Fruit fly (Drosophila melanogaster) whole organism, embryonic: ENCODE data around the gene NELF-B.

Experiments
- Asciz ChIP-seq: fragments of 200-800 bp; sonication (Bioruptor generic); optimal IDR thresholded peaks from 2 replicates; lab custom pipeline; 2017; ENCODE audit warnings: missing biosample characterization, mild to moderate bottlenecking, missing genetic modification characterization, missing genetic modification reagents
- B-H1 ChIP-seq: fragments of 200-800 bp; sonication (Bioruptor generic); IDR thresholded peaks from 3 replicates; pipeline ENCODE4 v1.3.6; 2022; ENCODE audit warnings: missing biosample characterization, missing genetic modification characterization
- CG10543 ChIP-seq: fragments of 200-800 bp; sonication (Bioruptor generic); optimal IDR thresholded peaks from 3 replicates; lab custom pipeline; 2017; ENCODE audit warnings: missing biosample characterization, mild to moderate bottlenecking, missing genetic modification characterization, moderate library complexity
- CG12236 ChIP-seq: fragments of 200-800 bp; sonication (Bioruptor generic); optimal IDR thresholded peaks from 2 replicates; lab custom pipeline; 2016; ENCODE audit warnings: missing biosample characterization, missing genetic modification characterization
- CG13123 ChIP-seq: fragments of 200-800 bp; sonication (Bioruptor generic); optimal IDR thresholded peaks from 2 replicates; lab custom pipeline; 2016; ENCODE audit warnings: missing biosample characterization, missing genetic modification characterization
- CG13424 ChIP-seq: fragments of 200-800 bp; sonication (Bioruptor generic); optimal IDR thresholded peaks from 2 replicates; lab custom pipeline; 2019; ENCODE audit warnings: missing biosample characterization, mild to moderate bottlenecking, missing genetic modification characterization, moderate library complexity
- CG17829 ChIP-seq: fragments of 200-800 bp; optimal IDR thresholded peaks from 2 replicates; lab custom pipeline; 2019; ENCODE audit warnings: missing biosample characterization, mild to moderate bottlenecking, missing genetic modification characterization, moderate library complexity
- CG18599 ChIP-seq: fragments of 200-800 bp; sonication (Bioruptor generic); optimal IDR thresholded peaks from 3 replicates; lab custom pipeline; 2017; ENCODE audit warnings: missing biosample characterization, missing genetic modification characterization, mild to moderate bottlenecking, moderate library complexity, missing genetic modification reagents
- CG18619 ChIP-seq: fragments of 200-800 bp; sonication (Bioruptor generic); optimal IDR thresholded peaks from 3 replicates; lab custom pipeline; 2017; ENCODE audit warnings: missing biosample characterization, mild to moderate bottlenecking, missing genetic modification characterization
- CG18764 ChIP-seq: fragments of 200-800 bp; sonication (Bioruptor generic); optimal IDR thresholded peaks from 3 replicates; lab custom pipeline; 2016; ENCODE audit warnings: missing biosample characterization, missing genetic modification characterization
- CG2712 ChIP-seq: fragments of 200-800 bp; optimal IDR thresholded peaks from 3 replicates; lab custom pipeline; 2019; ENCODE audit warnings: missing biosample characterization, mild to moderate bottlenecking, missing genetic modification characterization, moderate library complexity
- CG30020 ChIP-seq: fragments of 200-800 bp; optimal IDR thresholded peaks from 2 replicates; lab custom pipeline; 2019; ENCODE audit warnings: missing biosample characterization, mild to moderate bottlenecking, missing genetic modification characterization, moderate library complexity
- CG31388 ChIP-seq: fragments of 200-800 bp; sonication (Bioruptor generic); optimal IDR thresholded peaks from 2 replicates; lab custom pipeline; 2016; ENCODE audit warnings: missing biosample characterization, missing genetic modification characterization
- CG34376 ChIP-seq: fragments of 200-800 bp; sonication (Bioruptor generic); optimal IDR thresholded peaks from 2 replicates; lab custom pipeline; 2018; ENCODE audit warnings: missing biosample characterization, mild to moderate bottlenecking, missing genetic modification characterization
- CG4360 ChIP-seq: fragments of 200-800 bp; sonication (Bioruptor generic); IDR thresholded peaks from 2 replicates; pipeline ENCODE4 v1.3.6; 2022; ENCODE audit warnings: missing biosample characterization, missing genetic modification characterization
- CG9727 ChIP-seq: fragments of 200-800 bp; sonication (Bioruptor generic); optimal IDR thresholded peaks from 3 replicates; lab custom pipeline; 2017; ENCODE audit warnings: missing biosample characterization, mild to moderate bottlenecking, missing genetic modification characterization
- D19B ChIP-seq: fragments of 200-800 bp; sonication (Bioruptor generic); optimal IDR thresholded peaks from 2 replicates; lab custom pipeline; 2017; ENCODE audit warnings: missing biosample characterization, mild to moderate bottlenecking, missing genetic modification characterization
- Dll ChIP-seq: fragments of 200-800 bp; sonication (Bioruptor generic); IDR thresholded peaks from 4 replicates; pipeline ENCODE4 v1.3.6; 2022; ENCODE audit warnings: missing biosample characterization, missing genetic modification characterization; ENCODE audit not compliant: partially characterized antibody
- Dp ChIP-seq: fragments of 200-800 bp; sonication (Bioruptor generic); optimal IDR thresholded peaks from 2 replicates; lab custom pipeline; 2018; ENCODE audit warnings: missing biosample characterization, mild to moderate bottlenecking, missing genetic modification characterization, moderate library complexity
- E2f2 ChIP-seq: fragments of 200-800 bp; sonication (Bioruptor generic); IDR thresholded peaks from 2 replicates; pipeline ENCODE4 v1.3.6; 2022; ENCODE audit warnings: missing biosample characterization, missing genetic modification characterization
- HLH54F ChIP-seq: fragments of 200-800 bp; sonication (Bioruptor generic); optimal IDR thresholded peaks from 3 replicates; lab custom pipeline; 2016; ENCODE audit warnings: missing biosample characterization, missing genetic modification characterization
- Mes4 ChIP-seq: fragments of 200-800 bp; sonication (Bioruptor generic); optimal IDR thresholded peaks from 2 replicates; lab custom pipeline; 2016; ENCODE audit warnings: missing biosample characterization, missing genetic modification characterization
- NFAT ChIP-seq: fragments of 200-800 bp; sonication (Bioruptor generic); IDR thresholded peaks from 2 replicates; pipeline ENCODE4 v1.3.6; 2022; ENCODE audit warnings: missing biosample characterization, missing genetic modification characterization
- Rfx ChIP-seq: fragments of 200-800 bp; sonication (Bioruptor generic); IDR thresholded peaks from 2 replicates; pipeline ENCODE4 v1.3.6; 2022; ENCODE audit warnings: missing biosample characterization, missing genetic modification characterization
- Side ChIP-seq: fragments of 200-800 bp; sonication (Bioruptor generic); optimal IDR thresholded peaks from 2 replicates; lab custom pipeline; 2016; ENCODE audit warnings: missing biosample characterization, missing genetic modification characterization
- Sry-δ ChIP-seq: fragments of 200-800 bp; sonication (Bioruptor generic); optimal IDR thresholded peaks from 2 replicates; lab custom pipeline; 2016; ENCODE audit warnings: missing biosample characterization, missing genetic modification characterization
- Ssrp ChIP-seq: fragments of 200-800 bp; sonication (Bioruptor generic); optimal IDR thresholded peaks from 2 replicates; lab custom pipeline; 2018; ENCODE audit warnings: missing biosample characterization, mild to moderate bottlenecking, missing genetic modification characterization, moderate library complexity
- amos ChIP-seq: fragments of 200-800 bp; sonication (Bioruptor generic); IDR thresholded peaks from 2 replicates; pipeline ENCODE4 v1.3.6; 2022; ENCODE audit warnings: missing biosample characterization, missing genetic modification characterization; ENCODE audit not compliant: partially characterized antibody
- cad ChIP-seq: fragments of >200 bp; optimal IDR thresholded peaks from 2 replicates; lab custom pipeline; 2017; ENCODE audit warnings: missing biosample characterization, missing genetic modification characterization
- cg ChIP-seq: fragments of 200-800 bp; sonication (Bioruptor generic); optimal IDR thresholded peaks from 3 replicates; lab custom pipeline; 2019; ENCODE audit warnings: missing biosample characterization, mild to moderate bottlenecking, missing genetic modification characterization, moderate library complexity
- chif ChIP-seq, 2 experiments: fragments of 200-800 bp; sonication (Bioruptor generic); optimal IDR thresholded peaks; 3 replicates each; lab custom pipeline; 2016; ENCODE audit warnings: missing biosample characterization in 2 of 2, missing genetic modification characterization in 2 of 2
- chinmo ChIP-seq: fragments of 200-800 bp; sonication (Bioruptor generic); IDR thresholded peaks from 4 replicates; pipeline ENCODE4 v1.3.6; 2022; ENCODE audit warnings: missing biosample characterization, missing genetic modification characterization; ENCODE audit not compliant: partially characterized antibody
- dmrt99B ChIP-seq: fragments of 200-800 bp; sonication (Bioruptor generic); optimal IDR thresholded peaks from 2 replicates; lab custom pipeline; 2018; ENCODE audit warnings: missing biosample characterization, mild to moderate bottlenecking, missing genetic modification characterization, moderate library complexity
- gcm2 ChIP-seq: fragments of 200-800 bp; sonication (Bioruptor generic); optimal IDR thresholded peaks from 2 replicates; lab custom pipeline; 2016; ENCODE audit warnings: missing biosample characterization, missing genetic modification characterization
- hb ChIP-seq: fragments of 200-800 bp; sonication (Bioruptor generic); IDR thresholded peaks from 3 replicates; pipeline ENCODE4 v1.3.6; 2022; ENCODE audit warnings: missing biosample characterization, missing genetic modification characterization; ENCODE audit not compliant: partially characterized antibody
- jing ChIP-seq: fragments of 200-800 bp; sonication (Bioruptor generic); optimal IDR thresholded peaks from 2 replicates; lab custom pipeline; 2018; ENCODE audit warnings: missing biosample characterization, mild to moderate bottlenecking, missing genetic modification characterization
- kah ChIP-seq: fragments of 200-800 bp; sonication (Bioruptor generic); optimal IDR thresholded peaks from 2 replicates; lab custom pipeline; 2018; ENCODE audit warnings: missing biosample characterization, mild to moderate bottlenecking, missing genetic modification characterization
- kay ChIP-seq: fragments of 200-800 bp; sonication (Bioruptor generic); optimal IDR thresholded peaks from 2 replicates; lab custom pipeline; 2016; ENCODE audit warnings: missing biosample characterization, missing genetic modification characterization
- maf-S ChIP-seq: fragments of 200-800 bp; sonication (Bioruptor generic); optimal IDR thresholded peaks from 2 replicates; lab custom pipeline; 2016; ENCODE audit warnings: missing biosample characterization, missing genetic modification characterization
- nom ChIP-seq: fragments of 200-800 bp; sonication (Bioruptor generic); optimal IDR thresholded peaks from 2 replicates; lab custom pipeline; 2017; ENCODE audit warnings: missing biosample characterization, missing genetic modification characterization, mild to moderate bottlenecking, moderate library complexity, missing genetic modification reagents
- otp ChIP-seq: fragments of 200-800 bp; sonication (Bioruptor generic); IDR thresholded peaks from 3 replicates; pipeline ENCODE4, ENCODE4 v1.3.6; 2022; ENCODE audit warnings: missing biosample characterization, missing genetic modification characterization
- pnt ChIP-seq: fragments of 200-800 bp; sonication (Bioruptor generic); optimal IDR thresholded peaks from 3 replicates; lab custom pipeline; 2016; ENCODE audit warnings: missing biosample characterization, missing genetic modification characterization
- pzg ChIP-seq: fragments of 200-800 bp; sonication (Bioruptor generic); optimal IDR thresholded peaks from 3 replicates; lab custom pipeline; 2018; ENCODE audit warnings: missing biosample characterization, mild to moderate bottlenecking, missing genetic modification characterization, moderate library complexity
- run ChIP-seq: fragments of 200-800 bp; sonication (Bioruptor generic); optimal IDR thresholded peaks from 3 replicates; lab custom pipeline; 2018; ENCODE audit warnings: missing biosample characterization, mild to moderate bottlenecking, missing genetic modification characterization
- sens-2 ChIP-seq: fragments of 200-800 bp; sonication (Bioruptor generic); IDR thresholded peaks from 2 replicates; pipeline ENCODE4 v1.3.6; 2022; ENCODE audit warnings: missing biosample characterization, missing genetic modification characterization
- sisA ChIP-seq: fragments of 200-800 bp; sonication (Bioruptor generic); IDR thresholded peaks from 2 replicates; pipeline ENCODE4 v1.3.6; 2022; ENCODE audit warnings: missing biosample characterization, missing genetic modification characterization
- slbo ChIP-seq: fragments of 200-800 bp; sonication (Bioruptor generic); IDR thresholded peaks from 2 replicates; pipeline ENCODE4 v1.3.6; 2022; ENCODE audit warnings: missing biosample characterization, missing genetic modification characterization
- sob ChIP-seq: fragments of 200-800 bp; sonication (Bioruptor generic); IDR thresholded peaks from 2 replicates; pipeline ENCODE4 v1.3.6; 2022; ENCODE audit warnings: missing biosample characterization, missing genetic modification characterization
- sqz ChIP-seq: fragments of 200-800 bp; sonication (Bioruptor generic); optimal IDR thresholded peaks from 3 replicates; lab custom pipeline; 2018; ENCODE audit warnings: missing biosample characterization, mild to moderate bottlenecking, missing genetic modification characterization
- ssp ChIP-seq: fragments of 200-800 bp; sonication (Bioruptor generic); IDR thresholded peaks from 2 replicates; pipeline ENCODE4 v1.3.6; 2022; ENCODE audit warnings: missing biosample characterization, missing genetic modification characterization
- tio ChIP-seq: fragments of 200-800 bp; sonication (Bioruptor generic); optimal IDR thresholded peaks from 2 replicates; lab custom pipeline; 2017; ENCODE audit warnings: missing biosample characterization, missing genetic modification characterization, inconsistent platforms
- unpg ChIP-seq: fragments of 200-800 bp; sonication (Bioruptor generic); optimal IDR thresholded peaks from 3 replicates; lab custom pipeline; 2018; ENCODE audit warnings: missing biosample characterization, mild to moderate bottlenecking, missing genetic modification characterization, moderate library complexity

Gene NELF-B

dm6 chrX:7735262-7735661 is 7.1 kb upstream of the NELF-B start (continued):
- TF ChIP-seq kah (GFP tag; lab: Kevin White, UChicago) (no peak), cg (GFP tag; lab: Kevin White, UChicago) (peak; percentile 75), CG18619 (GFP tag; lab: Kevin White, UChicago) (no peak), nom (GFP tag; lab: Kevin White, UChicago) (peak; percentile 38), CG13424 (tag; lab: Kevin White, UChicago) (no peak), otp (GFP tag; lab: Robert Waterston, UW) (no peak), amos (GFP tag; lab: Robert Waterston, UW) (no peak), B-H1 (GFP tag; lab: Robert Waterston, UW) (no peak), Dp (GFP tag; lab: Kevin White, UChicago) (peak; percentile 73), jing (no peak), chinmo (peak; percentile 66; the same call in 1 of the 4 replicates), unpg (GFP tag; lab: Kevin White, UChicago) (no peak), chif (GFP tag; optimal IDR thresholded peaks at IDR 0.05; lab: Kevin White, UChicago) (no peak), kay (GFP tag; lab: Kevin White, UChicago) (no peak), Asciz (GFP tag; lab: Kevin White, UChicago) (no peak), gcm2 (GFP tag; lab: Kevin White, UChicago) (no peak), CG18599 (GFP tag; lab: Kevin White, UChicago) (no peak), CG17829 (tag; lab: Kevin White, UChicago) (no peak), Sry-δ (GFP tag; lab: Kevin White, UChicago) (no peak), run (tag; lab: Kevin White, UChicago) (no peak), HLH54F (GFP tag; lab: Kevin White, UChicago) (no peak), Side (GFP tag; lab: Kevin White, UChicago) (no peak), maf-S (GFP tag; lab: Kevin White, UChicago) (no peak), sisA (GFP tag; lab: Robert Waterston, UW) (no peak), cad (GFP tag; lab: Kevin White, UChicago) (no peak), ssp (GFP tag; lab: Robert Waterston, UW) (no peak), CG12236 (GFP tag; lab: Kevin White, UChicago) (no peak), dmrt99B (tag; lab: Kevin White, UChicago) (no peak), pzg (GFP tag; lab: Kevin White, UChicago) (peak; percentile 24), Rfx (GFP tag; lab: Robert Waterston, UW) (no peak), CG18764 (no peak), D19B (no peak), slbo (no peak), CG34376 (GFP tag; lab: Kevin White, UChicago) (no peak), tio (GFP tag; lab: Kevin White, UChicago) (no peak), CG4360 (GFP tag; lab: Robert Waterston, UW) (peak; percentile 23; the same call in 1 of the 2 replicates), CG13123 (GFP tag; lab: Kevin White, UChicago) (no peak), sqz (GFP tag; lab: Kevin White, UChicago) (no peak), CG31388 (no peak), CG10543 (GFP tag; lab: Kevin White, UChicago) (no peak), Mes4 (GFP tag; lab: Kevin White, UChicago) (no peak), NFAT (no peak), hb (GFP tag; lab: Robert Waterston, UW) (no peak), pnt (no peak), sens-2 (GFP tag; lab: Robert Waterston, UW) (no peak), Ssrp (no peak), Dll (GFP tag; lab: Robert Waterston, UW) (no peak), CG30020 (no peak), CG2712 (tag; lab: Kevin White, UChicago) (no peak), E2f2 (GFP tag; lab: Robert Waterston, UW) (peak; percentile 85), CG9727 (no peak), sob (GFP tag; lab: Robert Waterston, UW) (no peak)
